Worm (Caenorhabditis elegans): ENCODE data around the gene E02H4.8.

The E02H4.8 gene

DNA sequence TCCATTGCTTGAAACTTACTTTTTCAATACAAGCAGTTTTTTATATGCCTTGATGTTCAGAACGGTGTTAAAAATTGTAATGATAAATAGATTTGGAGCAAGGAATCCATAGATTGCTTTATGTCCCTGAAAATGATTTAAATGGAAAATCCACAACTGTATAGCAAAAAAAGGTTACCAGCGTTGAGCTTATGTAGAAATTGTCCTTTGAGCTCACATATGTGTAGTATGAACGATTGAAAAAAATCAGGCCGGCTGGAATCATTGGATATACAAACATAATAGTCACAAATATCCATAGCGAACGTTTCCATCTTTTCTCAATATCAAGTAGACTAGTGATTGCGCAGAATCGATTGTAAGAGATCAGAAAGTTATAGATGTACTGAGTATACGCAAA lies 29.0 kb downstream of the E02H4.8 start, which contains the start of gene srg-36:
Gene srg-36, minus strand, starts transcription at position 101 of the 400 bp plus-strand sequence.
- TF ChIP-seq M03D4.4 (tag; optimal IDR thresholded peaks at IDR 0.05) (no peak), nhr-12 (tag; optimal IDR thresholded peaks at IDR 0.05) (no peak), drap-1 (GFP tag; optimal IDR thresholded peaks at IDR 0.05) (no peak), blmp-1 (tag; optimal IDR thresholded peaks at IDR 0.05) (no peak), lin-32 (GFP tag; optimal IDR thresholded peaks at IDR 0.05) (no peak), unc-39 (tag; optimal IDR thresholded peaks at IDR 0.05) (no peak), flh-1 (GFP tag; optimal IDR thresholded peaks at IDR 0.05) (no peak), mep-1 (tag; optimal IDR thresholded peaks at IDR 0.05) (no peak), hlh-1 (tag; optimal IDR thresholded peaks at IDR 0.05) (no peak), nhr-2 (tag; optimal IDR thresholded peaks at IDR 0.05) (no peak)

DNA sequence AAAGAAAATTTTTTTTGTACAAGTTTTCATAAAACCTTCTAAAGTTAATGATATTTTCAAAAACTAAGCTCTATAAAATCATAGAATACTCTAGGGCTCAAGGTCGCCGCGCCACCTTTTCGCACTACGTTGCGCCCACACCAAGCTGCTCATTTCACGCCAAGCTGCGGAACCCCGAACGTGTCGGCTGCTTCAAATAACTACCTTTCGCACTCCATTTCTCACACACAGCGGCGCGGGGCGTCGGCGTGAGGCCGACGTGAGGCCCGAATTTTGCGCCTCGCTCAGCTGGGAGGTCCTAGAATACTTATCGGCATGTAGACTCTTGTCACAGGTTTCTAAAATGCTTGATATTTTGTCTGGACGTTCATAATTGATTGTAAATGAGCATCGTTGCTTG lies 31.4 kb downstream of the E02H4.8 start:
- TF ChIP-seq nhr-12 (tag; optimal IDR thresholded peaks at IDR 0.05), result no peak
- TF ChIP-seq cnd-1 (tag; optimal IDR thresholded peaks at IDR 0.05), result no peak
- no peak for TF ChIP-seq bed-3 (GFP tag; optimal IDR thresholded peaks at IDR 0.05)
- no peak for TF ChIP-seq ztf-11 (tag; optimal IDR thresholded peaks at IDR 0.05)

ce11 chrX:14229306-14229845 lies 34.0 kb downstream of the E02H4.8 start:
- TF ChIP-seq sem-2 (GFP tag; optimal IDR thresholded peaks at IDR 0.05), result peak; percentile 18
- peak; percentile 23 for TF ChIP-seq mls-2 (tag; optimal IDR thresholded peaks at IDR 0.05)
- peak; percentile 73 for TF ChIP-seq sptf-1 (tag; optimal IDR thresholded peaks at IDR 0.05)
- TF ChIP-seq drap-1 (GFP tag; optimal IDR thresholded peaks at IDR 0.05), result peak; percentile 36
- peak; percentile 33 for TF ChIP-seq cnd-1 (tag; optimal IDR thresholded peaks at IDR 0.05)
- peak; percentile 33 for TF ChIP-seq bed-3 (GFP tag; optimal IDR thresholded peaks at IDR 0.05)
- TF ChIP-seq M03D4.4 (tag; optimal IDR thresholded peaks at IDR 0.05), result peak; percentile 47

DNA sequence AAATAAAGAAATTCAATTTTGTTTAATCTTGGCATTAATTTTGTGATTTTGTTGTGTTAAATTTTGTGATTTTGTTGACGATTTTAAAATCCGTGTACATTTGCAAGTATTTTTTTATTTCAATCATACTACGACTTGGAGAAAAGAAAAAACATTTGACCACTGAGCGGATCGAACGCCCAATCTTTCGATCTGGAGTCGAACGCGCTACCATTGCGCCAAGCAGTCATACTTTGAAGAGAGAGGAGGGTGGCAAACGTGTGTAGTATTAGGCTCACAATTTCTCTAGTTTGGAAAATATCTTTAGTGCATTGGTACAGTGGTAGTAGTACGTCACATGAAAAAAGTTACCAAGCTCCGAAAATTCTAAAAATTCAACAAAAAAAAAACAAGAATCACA lies 34.6 kb downstream of the E02H4.8 start:
- TF ChIP-seq pha-4 (tag; optimal IDR thresholded peaks at IDR 0.05), result no peak
- TF ChIP-seq M03D4.4 (tag; optimal IDR thresholded peaks at IDR 0.05), result peak; percentile 28
- peak; percentile 66 for TF ChIP-seq ceh-83 (GFP tag; optimal IDR thresholded peaks at IDR 0.05)

DNA sequence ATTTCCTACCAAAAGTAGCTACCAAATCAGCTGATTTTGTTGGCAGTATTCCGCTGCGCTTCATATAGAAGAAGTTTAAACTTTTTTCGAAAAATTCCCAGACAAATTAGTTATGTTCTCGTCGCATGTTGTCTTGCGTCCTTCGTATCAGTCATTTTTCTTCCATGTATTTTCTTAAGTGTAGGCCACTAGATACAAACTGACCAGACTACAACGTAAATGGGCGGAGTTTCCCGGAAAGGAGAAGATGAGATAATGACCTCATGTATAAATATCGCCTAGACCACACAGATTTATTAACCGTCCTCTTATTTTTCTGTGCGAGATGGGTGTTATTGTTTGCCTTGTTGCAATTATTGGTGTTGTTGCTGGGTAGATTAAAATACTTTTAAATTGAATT lies 38.1 kb downstream of the E02H4.8 start, which contains the start of gene cyp-13B2:
Gene cyp-13B2, plus strand, starts transcription at position 301 of the 400 bp plus-strand sequence.
- TF ChIP-seq M03D4.4 (tag; optimal IDR thresholded peaks at IDR 0.05) (no peak), sptf-1 (tag; optimal IDR thresholded peaks at IDR 0.05) (no peak), sem-2 (GFP tag; optimal IDR thresholded peaks at IDR 0.05) (no peak), ces-1 (GFP tag; optimal IDR thresholded peaks at IDR 0.05) (no peak), nhr-76 (tag; optimal IDR thresholded peaks at IDR 0.05) (no peak), hlh-1 (tag; optimal IDR thresholded peaks at IDR 0.05) (no peak), lsy-2 (tag; optimal IDR thresholded peaks at IDR 0.05) (no peak), mab-5 (tag; optimal IDR thresholded peaks at IDR 0.05) (no peak), ceh-39 (tag; optimal IDR thresholded peaks at IDR 0.05) (no peak), unc-39 (tag; optimal IDR thresholded peaks at IDR 0.05) (no peak), unc-120 (tag; optimal IDR thresholded peaks at IDR 0.05; ENCODE audit: poor library complexity, severe bottlenecking) (no peak), cnd-1 (tag; optimal IDR thresholded peaks at IDR 0.05) (no peak), pha-4 (tag; optimal IDR thresholded peaks at IDR 0.05) (no peak), elt-3 (tag; optimal IDR thresholded peaks at IDR 0.05) (no peak), ham-2 (GFP tag; optimal IDR thresholded peaks at IDR 0.05) (no peak), nhr-2 (tag; optimal IDR thresholded peaks at IDR 0.05) (no peak), flh-1 (GFP tag; optimal IDR thresholded peaks at IDR 0.05) (no peak), drap-1 (GFP tag; optimal IDR thresholded peaks at IDR 0.05) (no peak), tbx-8 (GFP tag; optimal IDR thresholded peaks at IDR 0.05) (no peak), mep-1 (tag; optimal IDR thresholded peaks at IDR 0.05) (no peak)

DNA sequence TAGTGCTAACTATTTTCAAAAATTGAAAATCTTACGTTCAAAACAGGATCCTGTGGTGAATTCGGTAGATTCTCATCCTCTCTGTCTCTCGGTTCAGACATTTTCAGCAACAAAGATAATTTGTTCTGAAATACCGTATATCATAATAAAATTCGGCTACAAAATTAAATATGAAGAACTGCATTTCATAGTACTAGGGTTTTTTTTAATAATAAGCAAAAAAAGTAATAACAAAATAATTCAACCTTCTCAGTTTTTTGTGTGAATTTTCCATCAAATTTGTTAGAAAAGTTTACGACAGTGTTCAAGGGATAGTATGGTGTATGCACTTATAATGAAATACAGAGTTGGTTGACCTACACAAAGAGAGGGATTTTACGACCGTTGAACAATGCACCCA lies 40.2 kb downstream of the E02H4.8 start, which contains the start of gene K06G5.3:
Gene K06G5.3, minus strand, starts transcription at position 101 of the 400 bp plus-strand sequence.
- TF ChIP-seq flh-1 (GFP tag; optimal IDR thresholded peaks at IDR 0.05) (no peak), ceh-83 (GFP tag; optimal IDR thresholded peaks at IDR 0.05) (no peak), nhr-28 (tag; optimal IDR thresholded peaks at IDR 0.05) (no peak), sptf-1 (tag; optimal IDR thresholded peaks at IDR 0.05) (no peak), ces-1 (GFP tag; optimal IDR thresholded peaks at IDR 0.05) (no peak), nhr-237 (tag; optimal IDR thresholded peaks at IDR 0.05) (no peak), lin-13 (tag; optimal IDR thresholded peaks at IDR 0.05) (no peak), hlh-1 (tag; optimal IDR thresholded peaks at IDR 0.05) (no peak), blmp-1 (tag; optimal IDR thresholded peaks at IDR 0.05) (no peak)
